Worm (Caenorhabditis elegans) whole organism, L4 larva: ENCODE measurements around the gene str-217.

Experiments
- D1046.2 ChIP-seq: fragments of 200-800 bp; sonication (Bioruptor generic); IDR thresholded peaks from 2 replicates; pipeline ENCODE4 v1.3.6; 2022; ENCODE audit warnings: missing genetic modification characterization, missing compliant biosample characterization
- F37D6.2 ChIP-seq: sonication (generic microtip); optimal IDR thresholded peaks from 2 replicates; lab custom pipeline; 2016; ENCODE audit warnings: mild to moderate bottlenecking, missing genetic modification characterization, missing compliant biosample characterization
- T20F7.1 ChIP-seq: fragments of 200-800 bp; sonication (Bioruptor generic); optimal IDR thresholded peaks from 2 replicates; lab custom pipeline; 2018; ENCODE audit warnings: mild to moderate bottlenecking, missing genetic modification characterization, missing compliant biosample characterization
- Y105C5A.15 ChIP-seq: fragments of 200-800 bp; sonication (Bioruptor generic); IDR thresholded peaks from 2 replicates; pipeline ENCODE4 v1.3.6; 2022; ENCODE audit warnings: missing genetic modification characterization, missing compliant biosample characterization
- Y5F2A.4 ChIP-seq: fragments of 200-800 bp; sonication (Bioruptor generic); optimal IDR thresholded peaks from 2 replicates; lab custom pipeline; 2018; ENCODE audit warnings: mild to moderate bottlenecking, missing genetic modification characterization, missing compliant biosample characterization
- ZK337.2 ChIP-seq: fragments of 200-800 bp; sonication (Bioruptor generic); IDR thresholded peaks from 2 replicates; pipeline ENCODE4 v1.3.6; 2022; ENCODE audit warnings: missing genetic modification reagents, missing genetic modification characterization, missing compliant biosample characterization
- aha-1 ChIP-seq: fragments of 150-350 bp; peaks from one replicate; lab custom pipeline; 2014; ENCODE audit warnings: missing biosample characterization, missing genetic modification characterization
- arid-1 ChIP-seq: fragments of 200-800 bp; sonication (Bioruptor generic); conservative IDR thresholded peaks from 2 replicates; pipeline ENCODE4 v1.3.6; 2022; ENCODE audit warnings: missing genetic modification reagents, missing genetic modification characterization, missing compliant biosample characterization
- attf-4 ChIP-seq: sonication (generic microtip); optimal IDR thresholded peaks from 3 replicates; lab custom pipeline; 2017; ENCODE audit warnings: missing biosample characterization, missing genetic modification characterization
- ceh-28 ChIP-seq: fragments of 150-350 bp; optimal IDR thresholded peaks from 2 replicates; lab custom pipeline; 2014; ENCODE audit warnings: missing biosample characterization, missing genetic modification reagents, missing genetic modification characterization
- ces-1 ChIP-seq: fragments of 150-350 bp; sonication (generic microtip); optimal IDR thresholded peaks from 4 replicates; lab custom pipeline; 2014; ENCODE audit warnings: missing biosample characterization, missing genetic modification reagents, missing genetic modification characterization
- dmd-6 ChIP-seq: fragments of 200-800 bp; sonication (Bioruptor generic); IDR thresholded peaks from 2 replicates; pipeline ENCODE4 v1.3.6; 2022; ENCODE audit warnings: missing genetic modification reagents, missing genetic modification characterization, missing compliant biosample characterization
- dmd-9 ChIP-seq: fragments of 200-800 bp; sonication (Bioruptor generic); IDR thresholded peaks from 2 replicates; pipeline ENCODE4 v1.3.6; 2022; ENCODE audit warnings: missing genetic modification reagents, missing genetic modification characterization, missing compliant biosample characterization
- dpl-1 ChIP-seq: fragments of 150-350 bp; optimal IDR thresholded peaks from 2 replicates; lab custom pipeline; 2014; ENCODE audit warnings: missing biosample characterization, missing genetic modification reagents, missing genetic modification characterization
- duxl-1 ChIP-seq: sonication (generic microtip); optimal IDR thresholded peaks from 2 replicates; lab custom pipeline; 2016; ENCODE audit warnings: mild to moderate bottlenecking, missing genetic modification characterization, moderate library complexity, missing compliant biosample characterization; ENCODE audit not compliant: poor library complexity
- egl-43 ChIP-seq: fragments of 200-800 bp; sonication (Bioruptor generic); IDR thresholded peaks from 2 replicates; pipeline ENCODE4 v1.3.6; 2022; ENCODE audit warnings: missing genetic modification reagents, missing genetic modification characterization, missing compliant biosample characterization
- fos-1 ChIP-seq: fragments of 150-350 bp; optimal IDR thresholded peaks from 2 replicates; lab custom pipeline; 2014; ENCODE audit warnings: missing biosample characterization, missing genetic modification characterization
- gei-8 ChIP-seq: fragments of 200-800 bp; sonication (Bioruptor generic); optimal IDR thresholded peaks from 2 replicates; lab custom pipeline; 2018; ENCODE audit warnings: mild to moderate bottlenecking, missing genetic modification characterization, missing compliant biosample characterization
- hlh-11 ChIP-seq: fragments of 200-800 bp; sonication (Bioruptor generic); optimal IDR thresholded peaks from 2 replicates; lab custom pipeline; 2018; ENCODE audit warnings: mild to moderate bottlenecking, missing genetic modification characterization, missing compliant biosample characterization
- jun-1 ChIP-seq: fragments of 150-350 bp; optimal IDR thresholded peaks from 2 replicates; lab custom pipeline; 2014; ENCODE audit warnings: missing biosample characterization, missing genetic modification reagents, missing genetic modification characterization
- lim-7 ChIP-seq: fragments of 200-800 bp; sonication (Bioruptor generic); IDR thresholded peaks from 2 replicates; pipeline ENCODE4 v1.3.6; 2022; ENCODE audit warnings: missing genetic modification characterization, missing compliant biosample characterization
- lin-13 ChIP-seq: fragments of 150-350 bp; optimal IDR thresholded peaks from 2 replicates; lab custom pipeline; 2014; ENCODE audit warnings: missing biosample characterization, missing genetic modification reagents, missing genetic modification characterization
- lin-38 ChIP-seq: fragments of 200-800 bp; sonication (Bioruptor generic); IDR thresholded peaks from 2 replicates; pipeline ENCODE4 v1.3.6; 2022; ENCODE audit warnings: missing genetic modification reagents, missing genetic modification characterization, missing compliant biosample characterization
- lir-3 ChIP-seq: sonication (generic microtip); optimal IDR thresholded peaks from 2 replicates; lab custom pipeline; 2016; ENCODE audit warnings: mild to moderate bottlenecking, missing genetic modification characterization, missing compliant biosample characterization
- madf-5 ChIP-seq, 2 experiments: fragments of 200-800 bp; sonication (Bioruptor generic); IDR thresholded peaks; 2 replicates each; pipeline ENCODE4 v1.3.6; 2022; ENCODE audit warnings: missing compliant biosample characterization in 2 of 2, missing genetic modification characterization in 2 of 2
- mdt-29 ChIP-seq: fragments of 200-800 bp; sonication (Bioruptor generic); IDR thresholded peaks from 2 replicates; pipeline ENCODE4 v1.3.6; 2022; ENCODE audit warnings: missing genetic modification reagents, missing genetic modification characterization, missing compliant biosample characterization
- mep-1 ChIP-seq: fragments of 150-350 bp; sonication (generic microtip); optimal IDR thresholded peaks from 3 replicates; lab custom pipeline; 2014; ENCODE audit warnings: missing biosample characterization, missing genetic modification characterization
- nhr-111 ChIP-seq: fragments of 200-800 bp; sonication (Bioruptor generic); optimal IDR thresholded peaks from 2 replicates; lab custom pipeline; 2018; ENCODE audit warnings: mild to moderate bottlenecking, missing genetic modification characterization, missing compliant biosample characterization
- nhr-25 ChIP-seq: sonication (generic microtip); optimal IDR thresholded peaks from 2 replicates; lab custom pipeline; 2017; ENCODE audit warnings: missing genetic modification characterization, mild to moderate bottlenecking, missing compliant biosample characterization, antibody characterized with exemption, moderate library complexity, borderline replicate concordance; ENCODE audit not compliant: insufficient read depth
- nhr-28 ChIP-seq: fragments of 150-350 bp; optimal IDR thresholded peaks from 2 replicates; lab custom pipeline; 2014; ENCODE audit warnings: missing biosample characterization, missing genetic modification characterization
- nhr-48 ChIP-seq: sonication (generic microtip); optimal IDR thresholded peaks from 2 replicates; lab custom pipeline; 2016; ENCODE audit warnings: mild to moderate bottlenecking, missing genetic modification characterization, missing compliant biosample characterization
- nhr-6 ChIP-seq: fragments of 150-350 bp; optimal IDR thresholded peaks from 2 replicates; lab custom pipeline; 2014; ENCODE audit warnings: missing biosample characterization, missing genetic modification characterization
- nhr-77 ChIP-seq: fragments of 150-350 bp; optimal IDR thresholded peaks from 2 replicates; lab custom pipeline; 2014; ENCODE audit warnings: missing biosample characterization, missing genetic modification characterization
- php-3 ChIP-seq: fragments of 200-800 bp; sonication (Bioruptor generic); IDR thresholded peaks from 2 replicates; pipeline ENCODE4 v1.3.6; 2022; ENCODE audit warnings: missing genetic modification reagents, missing genetic modification characterization, missing compliant biosample characterization
- pqm-1 ChIP-seq: sonication (generic microtip); optimal IDR thresholded peaks from 2 replicates; lab custom pipeline; 2017; ENCODE audit warnings: missing biosample characterization, missing genetic modification characterization
- rbr-2 ChIP-seq: sonication (generic microtip); optimal IDR thresholded peaks from 2 replicates; lab custom pipeline; 2016; ENCODE audit warnings: missing genotype, missing genetic modification characterization, missing compliant biosample characterization
- saeg-2 ChIP-seq: fragments of 200-800 bp; sonication (Bioruptor generic); IDR thresholded peaks from 2 replicates; pipeline ENCODE4 v1.3.6; 2022; ENCODE audit warnings: missing genetic modification reagents, missing genetic modification characterization, missing compliant biosample characterization
- sdz-12 ChIP-seq: fragments of 200-800 bp; sonication (Bioruptor generic); optimal IDR thresholded peaks from 2 replicates; lab custom pipeline; 2018; ENCODE audit warnings: mild to moderate bottlenecking, missing genetic modification characterization, missing compliant biosample characterization
- skn-1 ChIP-seq: fragments of 150-350 bp; optimal IDR thresholded peaks from 2 replicates; lab custom pipeline; 2014; ENCODE audit warnings: missing biosample characterization, missing genetic modification characterization
- spr-1 ChIP-seq: sonication (generic microtip); optimal IDR thresholded peaks from 2 replicates; lab custom pipeline; 2016; ENCODE audit warnings: mild to moderate bottlenecking, missing genetic modification characterization, missing compliant biosample characterization
- spr-3 ChIP-seq: fragments of 200-800 bp; sonication (Bioruptor generic); optimal IDR thresholded peaks from 2 replicates; lab custom pipeline; 2018; ENCODE audit warnings: mild to moderate bottlenecking, missing genetic modification characterization, missing compliant biosample characterization
- tag-97 ChIP-seq: fragments of 200-800 bp; sonication (Bioruptor generic); IDR thresholded peaks from 2 replicates; pipeline ENCODE4 v1.3.6; 2022; ENCODE audit warnings: missing genetic modification characterization, missing compliant biosample characterization
- tra-1 ChIP-seq: fragments of 200-800 bp; sonication (Bioruptor generic); IDR thresholded peaks from 2 replicates; pipeline ENCODE4 v1.3.6; 2022; ENCODE audit warnings: missing genetic modification reagents, missing genetic modification characterization, missing compliant biosample characterization
- unc-39 ChIP-seq: sonication (generic microtip); optimal IDR thresholded peaks from 2 replicates; lab custom pipeline; 2017; ENCODE audit warnings: missing biosample characterization, missing genetic modification characterization
- unc-62 ChIP-seq, 3 experiments: fragments of 150-350 bp in 1 of 3; sonication (generic microtip); optimal IDR thresholded peaks in 2 of 3; peaks in 1 of 3; 1 replicate in 1 of 3; 2 replicates in 2 of 3; lab custom pipeline; 2014 to 2017; ENCODE audit warnings: missing biosample characterization in 3 of 3, missing genetic modification characterization in 3 of 3, missing genetic modification reagents in 3 of 3, missing genotype in 1 of 3
- vab-7 ChIP-seq: fragments of 200-800 bp; sonication (Bioruptor generic); IDR thresholded peaks from 2 replicates; pipeline ENCODE4 v1.3.6; 2022; ENCODE audit warnings: missing genetic modification reagents, missing genetic modification characterization, missing compliant biosample characterization
- zag-1 ChIP-seq: fragments of 150-350 bp; optimal IDR thresholded peaks from 2 replicates; lab custom pipeline; 2014; ENCODE audit warnings: missing biosample characterization, missing genetic modification characterization
- zfp-2 ChIP-seq: sonication (generic microtip); optimal IDR thresholded peaks from 2 replicates; lab custom pipeline; 2016; ENCODE audit warnings: mild to moderate bottlenecking, missing genetic modification characterization, missing compliant biosample characterization
- zfp-3 ChIP-seq: fragments of 200-800 bp; sonication (Bioruptor generic); conservative IDR thresholded peaks from 2 replicates; pipeline ENCODE4 v1.3.6; 2022; ENCODE audit warnings: missing genetic modification reagents, missing genetic modification characterization, missing compliant biosample characterization
- zip-2 ChIP-seq: fragments of 150-350 bp; optimal IDR thresholded peaks from 2 replicates; lab custom pipeline; 2014; ENCODE audit warnings: missing biosample characterization, missing genetic modification characterization

Gene str-217

ce11 chrV:17016787-17017186, 16.7 kb upstream of the str-217 start, which contains the start of gene srh-97:
Gene srh-97 (plus strand): TSS chrV:17017087.
- TF ChIP-seq nhr-25 (tag; lab: Kevin White, UChicago) (no peak), lir-3 (tag; lab: Kevin White, UChicago) (no peak), ces-1 (GFP tag; lab: Kevin White, UChicago) (no peak), pqm-1 (tag; lab: Kevin White, UChicago) (no peak), madf-5 (GFP tag; IDR thresholded peaks at IDR 0.05; lab: Robert Waterston, UW) (no peak)

ce11 chrV:17014050-17014449, 13.9 kb upstream of the str-217 start, which contains the start of gene clc-13:
Gene clc-13 (plus strand): TSS chrV:17014408.
- TF ChIP-seq D1046.2 (GFP tag; lab: Robert Waterston, UW) (no peak), lim-7 (GFP tag; lab: Robert Waterston, UW) (no peak), Y105C5A.15 (no peak), nhr-28 (tag; lab: Kevin White, UChicago) (peak; percentile 44), duxl-1 (no peak), tag-97 (GFP tag; lab: Robert Waterston, UW) (no peak), skn-1 (tag; lab: Kevin White, UChicago) (no peak), zfp-3 (GFP tag; lab: Robert Waterston, UW) (no peak), egl-43 (GFP tag; lab: Robert Waterston, UW) (no peak), T20F7.1 (GFP tag; lab: Kevin White, UChicago) (no peak), nhr-111 (no peak), zfp-2 (tag; lab: Kevin White, UChicago) (no peak), aha-1 (tag; lab: Kevin White, UChicago) (peak; percentile 22), unc-39 (tag; lab: Kevin White, UChicago) (no peak), zag-1 (tag; lab: Kevin White, UChicago) (no peak), lin-38 (GFP tag; lab: Robert Waterston, UW) (no peak), attf-4 (tag; lab: Kevin White, UChicago) (no peak), F37D6.2 (tag; lab: Kevin White, UChicago) (no peak), spr-3 (no peak), rbr-2 (tag; lab: Kevin White, UChicago) (no peak), saeg-2 (GFP tag; lab: Robert Waterston, UW) (no peak), unc-62 (GFP tag; optimal IDR thresholded peaks at IDR 0.05 in 1 of 2; lab: Kevin White, UChicago) (peak in 1 of 2 experiments; percentile 11), unc-62 (tag; optimal IDR thresholded peaks at IDR 0.05; lab: Kevin White, UChicago) (no peak), mdt-29 (GFP tag; lab: Robert Waterston, UW) (no peak), lin-13 (GFP tag; lab: Kevin White, UChicago) (no peak), hlh-11 (tag; lab: Kevin White, UChicago) (peak; percentile 22), mep-1 (tag; lab: Kevin White, UChicago) (no peak), jun-1 (tag; lab: Kevin White, UChicago) (no peak), arid-1 (GFP tag; lab: Robert Waterston, UW) (no peak), Y5F2A.4 (no peak), nhr-6 (no peak), dpl-1 (GFP tag; lab: Kevin White, UChicago) (no peak), zip-2 (tag; lab: Kevin White, UChicago) (no peak), ZK337.2 (GFP tag; lab: Robert Waterston, UW) (no peak), ceh-28 (tag; lab: Kevin White, UChicago) (no peak), spr-1 (no peak), nhr-77 (tag; lab: Kevin White, UChicago) (no peak), fos-1 (tag; lab: Kevin White, UChicago) (no peak), nhr-48 (tag; lab: Kevin White, UChicago) (no peak), pqm-1 (tag; lab: Kevin White, UChicago) (peak; percentile 21), php-3 (no peak), tra-1 (GFP tag; lab: Robert Waterston, UW) (no peak), gei-8 (no peak), sdz-12 (GFP tag; lab: Kevin White, UChicago) (no peak), dmd-6 (GFP tag; lab: Robert Waterston, UW) (peak; percentile 79), dmd-9 (GFP tag; lab: Robert Waterston, UW) (no peak), vab-7 (GFP tag; lab: Robert Waterston, UW) (no peak)
